Worm (Caenorhabditis elegans) whole organism, young adult: ENCODE measurements around the gene sri-72.

Experiments used
- lin-54 ChIP-seq: fragments of 200-800 bp; sonication (Bioruptor generic); optimal IDR thresholded peaks from 2 replicates; lab custom pipeline; 2018; ENCODE audit warnings: mild to moderate bottlenecking, missing genetic modification characterization, missing compliant biosample characterization
- nhr-179 ChIP-seq: sonication (generic microtip); optimal IDR thresholded peaks from 2 replicates; lab custom pipeline; 2016; ENCODE audit warnings: mild to moderate bottlenecking, missing genetic modification characterization, missing compliant biosample characterization
- pha-4 ChIP-seq: fragments of 150-350 bp; sonication (generic microtip); optimal IDR thresholded peaks from 2 replicates; lab custom pipeline; 2014; ENCODE audit warnings: missing biosample characterization, missing genetic modification reagents, missing genetic modification characterization
- snpc-4 ChIP-seq, 5 experiments: fragments of 150-350 bp in 1 of 5; sonication (generic microtip) in 4 of 5; optimal IDR thresholded peaks; 2 replicates each; lab custom pipeline; 2014 to 2018; ENCODE audit warnings: missing genetic modification characterization in 5 of 5, missing biosample characterization in 3 of 5, antibody characterized with exemption in 2 of 5, mild to moderate bottlenecking in 2 of 5, missing compliant biosample characterization in 2 of 5, missing genotype in 2 of 5, moderate library complexity in 2 of 5, missing genetic modification reagents in 1 of 5

DNA sequence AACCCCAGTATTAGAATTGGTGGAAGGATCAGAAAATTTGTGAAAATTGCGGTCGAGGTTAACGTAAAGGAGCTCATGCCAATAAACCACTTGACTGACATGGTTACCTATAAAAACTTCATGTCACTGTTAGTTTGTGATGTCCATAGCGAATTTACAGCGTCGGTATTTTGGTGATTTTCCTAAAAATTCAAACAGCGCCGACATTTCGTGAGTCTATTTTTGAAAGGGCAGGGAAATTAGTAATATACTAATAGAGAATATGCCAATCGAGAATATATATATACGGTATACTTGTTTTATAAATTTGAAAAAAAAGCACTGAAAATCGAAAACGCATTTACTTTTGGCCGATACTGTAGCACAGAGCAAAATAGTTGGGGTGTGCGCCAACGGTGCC, 11.9 kb downstream of the sri-72 start, which contains the start of gene srx-8:
- TF ChIP-seq lin-54 (GFP tag; lab: Kevin White, UChicago) = no peak
- no peak for TF ChIP-seq pha-4
- no peak for TF ChIP-seq nhr-179 (tag; lab: Kevin White, UChicago)
- no peak for TF ChIP-seq snpc-4 (GFP tag; optimal IDR thresholded peaks at IDR 0.05; lab: Kevin White, UChicago)
- no peak for TF ChIP-seq snpc-4 (tag; optimal IDR thresholded peaks at IDR 0.05; lab: Kevin White, UChicago)
